Worm (Caenorhabditis elegans) whole organism, mixed stage, embryonic: ENCODE results near the gene K09E2.1.

Source experiments
- blmp-1 ChIP-seq: fragments of 150-350 bp; optimal IDR thresholded peaks from 2 replicates; lab custom pipeline; 2014; ENCODE audit warnings: missing biosample characterization, missing genetic modification characterization
- elt-1 ChIP-seq: sonication (generic microtip); optimal IDR thresholded peaks from 2 replicates; lab custom pipeline; 2017; ENCODE audit warnings: missing genetic modification characterization, mild to moderate bottlenecking, missing compliant biosample characterization, antibody characterized with exemption, moderate library complexity, borderline replicate concordance; ENCODE audit not compliant: insufficient read depth
- lin-13 ChIP-seq: fragments of 150-350 bp; optimal IDR thresholded peaks from 2 replicates; lab custom pipeline; 2014; ENCODE audit warnings: missing biosample characterization, missing genetic modification characterization
- mls-2 ChIP-seq: sonication (generic microtip); optimal IDR thresholded peaks from 2 replicates; lab custom pipeline; 2016; ENCODE audit warnings: mild to moderate bottlenecking, missing genetic modification characterization, moderate library complexity, missing compliant biosample characterization
- nhr-12 ChIP-seq: fragments of 150-350 bp; optimal IDR thresholded peaks from 2 replicates; lab custom pipeline; 2014; ENCODE audit warnings: missing biosample characterization, missing genetic modification characterization
- nhr-237 ChIP-seq: fragments of 150-350 bp; optimal IDR thresholded peaks from 2 replicates; lab custom pipeline; 2014; ENCODE audit warnings: missing biosample characterization, missing genetic modification characterization
- nhr-76 ChIP-seq: sonication (generic microtip); optimal IDR thresholded peaks from 2 replicates; lab custom pipeline; 2017; ENCODE audit warnings: missing biosample characterization, missing genetic modification characterization
- pha-4 ChIP-seq: fragments of 150-350 bp; optimal IDR thresholded peaks from 2 replicates; lab custom pipeline; 2018; ENCODE audit warnings: missing biosample characterization, missing genetic modification reagents, missing genetic modification characterization
- snpc-4 ChIP-seq: fragments of 150-350 bp; optimal IDR thresholded peaks from 2 replicates; lab custom pipeline; 2014; ENCODE audit warnings: missing biosample characterization, missing genetic modification characterization
- unc-62 ChIP-seq: fragments of 150-350 bp; optimal IDR thresholded peaks from 2 replicates; lab custom pipeline; 2014; ENCODE audit warnings: missing biosample characterization, missing genetic modification reagents, missing genetic modification characterization
- zip-8 ChIP-seq: fragments of 150-350 bp; optimal IDR thresholded peaks from 2 replicates; lab custom pipeline; 2014; ENCODE audit warnings: missing biosample characterization, missing genetic modification characterization
- ztf-11 ChIP-seq: fragments of 150-350 bp; optimal IDR thresholded peaks from 2 replicates; lab custom pipeline; 2014; ENCODE audit warnings: missing biosample characterization, missing genetic modification characterization

DNA sequence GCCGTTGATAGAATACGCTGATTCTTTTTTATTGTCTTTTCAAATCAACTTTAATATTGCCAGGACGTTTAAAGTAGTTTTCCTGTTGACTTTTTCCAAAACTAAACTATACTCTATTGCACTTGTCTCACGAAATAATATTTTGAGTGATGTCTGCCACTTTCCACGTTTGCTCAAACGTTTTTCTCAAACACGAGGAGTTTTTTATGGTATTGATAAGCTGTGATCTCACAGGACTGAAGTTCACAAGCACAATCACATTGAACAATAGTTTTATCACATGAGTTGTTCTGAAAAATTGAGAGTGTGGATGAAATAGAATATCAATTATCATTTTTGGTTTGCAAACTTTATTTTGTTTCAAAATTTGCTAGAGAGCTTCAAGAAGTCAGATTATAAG lies 38.2 kb downstream of the K09E2.1 start:
- TF ChIP-seq zip-8 (tag; lab: Kevin White, UChicago) (no peak), snpc-4 (no peak), nhr-12 (no peak), ztf-11 (tag; lab: Kevin White, UChicago) (no peak), lin-13 (tag; lab: Kevin White, UChicago) (no peak), nhr-237 (tag; lab: Kevin White, UChicago) (no peak), nhr-76 (tag; lab: Kevin White, UChicago) (no peak), pha-4 (tag; lab: Kevin White, UChicago) (no peak), unc-62 (no peak), blmp-1 (tag; lab: Kevin White, UChicago) (no peak), elt-1 (tag; lab: Kevin White, UChicago) (no peak), mls-2 (tag; lab: Kevin White, UChicago) (no peak)
